Worm (Caenorhabditis elegans) whole organism, L3 larva: ENCODE results near the gene C36B7.2.

Source experiments
- R02D3.7 ChIP-seq: fragments of 150-350 bp; optimal IDR thresholded peaks from 2 replicates; lab custom pipeline; 2014; ENCODE audit warnings: missing biosample characterization, missing genetic modification characterization
- nhr-23 ChIP-seq: fragments of 150-350 bp; optimal IDR thresholded peaks from 2 replicates; lab custom pipeline; 2014; ENCODE audit warnings: missing biosample characterization, missing genetic modification reagents, missing genetic modification characterization
- nhr-28 ChIP-seq: fragments of 150-350 bp; optimal IDR thresholded peaks from 2 replicates; lab custom pipeline; 2014; ENCODE audit warnings: missing biosample characterization, missing genetic modification characterization

C36B7.2 gene

DNA sequence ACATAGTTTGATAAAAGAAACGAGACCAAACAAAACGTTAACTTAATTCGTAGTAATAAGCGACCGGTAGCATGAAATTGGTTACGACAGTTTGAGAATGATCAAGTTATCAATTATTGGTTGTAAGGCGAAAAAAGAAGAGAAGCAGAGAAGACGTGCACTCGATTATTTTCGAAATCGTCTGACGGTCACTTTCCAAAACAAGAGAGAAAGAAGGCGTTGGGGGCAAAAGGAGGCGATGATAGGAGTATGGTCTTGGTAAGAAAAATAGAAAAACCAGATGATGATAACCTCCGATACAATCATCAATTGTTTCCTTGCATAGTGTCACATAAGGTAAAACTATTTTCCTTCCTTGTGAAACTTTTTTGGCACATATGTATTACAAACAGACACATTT is 51.3 kb downstream of the C36B7.2 start:
- TF ChIP-seq R02D3.7 (tag; lab: Kevin White, UChicago), result no peak
- TF ChIP-seq nhr-23 (tag; lab: Kevin White, UChicago), result peak; percentile 46
- no peak for TF ChIP-seq nhr-28 (tag; lab: Kevin White, UChicago)
- TF ChIP-seq, all 47 proteins: peak for 1
